Worm (Caenorhabditis elegans) whole organism, L4/young adult: ENCODE measurements around the gene F37H8.5.

Experiments
- dao-5 ChIP-seq: sonication (generic microtip); optimal IDR thresholded peaks from 2 replicates; lab custom pipeline; 2016; ENCODE audit warnings: missing genotype, missing genetic modification characterization, moderate library complexity, missing compliant biosample characterization
- him-1 ChIP-seq: sonication (generic microtip); optimal IDR thresholded peaks from 2 replicates; lab custom pipeline; 2016; ENCODE audit warnings: missing genotype, missing genetic modification reagents, missing genetic modification characterization, missing compliant biosample characterization

ce11 chrII:11204731-11205130 lies 16.7 kb downstream of the F37H8.5 start:
- no peak for TF ChIP-seq him-1 (tag; lab: Kevin White, UChicago)
- no peak for TF ChIP-seq dao-5 (tag; lab: Kevin White, UChicago)
